Worm (Caenorhabditis elegans): ENCODE data around the gene R102.4.
A peak's percentile ranks its signal among the peaks of the same experiment; 100 is the strongest.

Gene R102.4

ce11 chrIV:10682155-10682749 lies 12.9 kb downstream of the R102.4 start, which contains the start of gene fmo-2 (continued):
- no peak for TF ChIP-seq madf-5 (GFP tag; IDR thresholded peaks at IDR 0.05)
- TF ChIP-seq ztf-7 (tag; optimal IDR thresholded peaks at IDR 0.05): no peak
- 0 out of 2 replicates have a peak, but pooled peaks have one; percentile 31 for TF ChIP-seq dmd-6 (GFP tag; IDR thresholded peaks at IDR 0.05)
- TF ChIP-seq ceh-82 (tag; optimal IDR thresholded peaks at IDR 0.05): no peak
- TF ChIP-seq daf-12 (tag; optimal IDR thresholded peaks at IDR 0.05): no peak
- TF ChIP-seq mxl-3 (GFP tag; optimal IDR thresholded peaks at IDR 0.05): peak; percentile 80
- TF ChIP-seq unc-62 (GFP tag; optimal IDR thresholded peaks at IDR 0.05 in 1 of 2): peak in 1 of 2 experiments; percentile 99
- no peak for TF ChIP-seq unc-62 (tag; optimal IDR thresholded peaks at IDR 0.05)
- TF ChIP-seq lin-1 (GFP tag; IDR thresholded peaks at IDR 0.05): no peak
- TF ChIP-seq lin-39 (tag; optimal IDR thresholded peaks at IDR 0.05): no peak
- TF ChIP-seq ces-1 (GFP tag; optimal IDR thresholded peaks at IDR 0.05): no peak
- TF ChIP-seq skn-1 (tag; optimal IDR thresholded peaks at IDR 0.05): no peak
- TF ChIP-seq spr-3 (GFP tag; optimal IDR thresholded peaks at IDR 0.05): no peak
- no peak for TF ChIP-seq tag-97 (GFP tag; IDR thresholded peaks at IDR 0.05)
- peak; percentile 82 for TF ChIP-seq aha-1 (tag)
- no peak for TF ChIP-seq lim-7 (GFP tag; IDR thresholded peaks at IDR 0.05)
- TF ChIP-seq saeg-2 (GFP tag; IDR thresholded peaks at IDR 0.05): no peak
- no peak for TF ChIP-seq mxl-2 (GFP tag; conservative IDR thresholded peaks at IDR 0.05)
- TF ChIP-seq nhr-28 (tag; optimal IDR thresholded peaks at IDR 0.05): peak; percentile 76
- TF ChIP-seq pha-4 (GFP tag; IDR thresholded peaks at IDR 0.05): no peak
- no peak for TF ChIP-seq pha-4 (tag; optimal IDR thresholded peaks at IDR 0.05)

ce11 chrIV:10680379-10680778 lies 14.7 kb downstream of the R102.4 start, which contains the start of gene K08C7.4:
TSS of gene K08C7.4 (minus strand) at chrIV:10680479.
- TF ChIP-seq lin-29 (GFP tag; IDR thresholded peaks at IDR 0.05) (no peak), ztf-7 (tag; optimal IDR thresholded peaks at IDR 0.05) (no peak), tag-97 (GFP tag; IDR thresholded peaks at IDR 0.05) (no peak), spr-3 (GFP tag; optimal IDR thresholded peaks at IDR 0.05) (no peak), hmg-1.1 (GFP tag; IDR thresholded peaks at IDR 0.05) (no peak), lin-39 (tag; optimal IDR thresholded peaks at IDR 0.05) (no peak), madf-5 (GFP tag; IDR thresholded peaks at IDR 0.05) (no peak)

- peak in 1 of 2 experiments; percentile 99 for TF ChIP-seq unc-62 (GFP tag; optimal IDR thresholded peaks at IDR 0.05 in 1 of 2)
- no peak for TF ChIP-seq unc-62 (tag; optimal IDR thresholded peaks at IDR 0.05)
- no peak for TF ChIP-seq daf-12 (tag; optimal IDR thresholded peaks at IDR 0.05)
- no peak for TF ChIP-seq ama-1 (optimal IDR thresholded peaks at IDR 0.05)
Measured at ce11 chrIV:10668561-10668960, 26.5 kb downstream of the R102.4 start.

ce11 chrIV:10666523-10666922 lies 28.6 kb downstream of the R102.4 start, which contains the start of gene epi-1:
TSS of gene epi-1 (plus strand) at chrIV:10666823.
- TF ChIP-seq dmd-8 (GFP tag; IDR thresholded peaks at IDR 0.05): no peak
- no peak for TF ChIP-seq lin-1 (GFP tag; IDR thresholded peaks at IDR 0.05)
- TF ChIP-seq daf-19 (GFP tag; conservative IDR thresholded peaks at IDR 0.05): no peak
- no peak for TF ChIP-seq F44E2.7 (GFP tag; IDR thresholded peaks at IDR 0.05)
- no peak for TF ChIP-seq Y48G9A.11 (GFP tag; IDR thresholded peaks at IDR 0.05)
- no peak for TF ChIP-seq dmd-6 (GFP tag; IDR thresholded peaks at IDR 0.05)
- TF ChIP-seq nhr-25 (tag; optimal IDR thresholded peaks at IDR 0.05; ENCODE audit: borderline replicate concordance, insufficient read depth): no peak
- TF ChIP-seq unc-39 (tag; optimal IDR thresholded peaks at IDR 0.05): no peak
- no peak for TF ChIP-seq set-16 (GFP tag; IDR thresholded peaks at IDR 0.05)
- TF ChIP-seq ceh-28 (tag; optimal IDR thresholded peaks at IDR 0.05): no peak
- TF ChIP-seq rbr-2 (tag; optimal IDR thresholded peaks at IDR 0.05): no peak
- TF ChIP-seq tra-1 (GFP tag; IDR thresholded peaks at IDR 0.05): no peak
- no peak for TF ChIP-seq nhr-77 (tag; optimal IDR thresholded peaks at IDR 0.05)
- no peak for TF ChIP-seq mxl-2 (GFP tag; conservative IDR thresholded peaks at IDR 0.05)
- no peak for TF ChIP-seq zag-1 (tag; optimal IDR thresholded peaks at IDR 0.05)
- TF ChIP-seq Y105C5A.15 (GFP tag; IDR thresholded peaks at IDR 0.05): no peak

Data from whole organism, L4 larva.